Fruit fly (Drosophila melanogaster): ENCODE measurements around the gene CG13010.
A peak's percentile ranks its signal among the peaks of the same experiment; 100 is the strongest.

CG13010 gene

DNA sequence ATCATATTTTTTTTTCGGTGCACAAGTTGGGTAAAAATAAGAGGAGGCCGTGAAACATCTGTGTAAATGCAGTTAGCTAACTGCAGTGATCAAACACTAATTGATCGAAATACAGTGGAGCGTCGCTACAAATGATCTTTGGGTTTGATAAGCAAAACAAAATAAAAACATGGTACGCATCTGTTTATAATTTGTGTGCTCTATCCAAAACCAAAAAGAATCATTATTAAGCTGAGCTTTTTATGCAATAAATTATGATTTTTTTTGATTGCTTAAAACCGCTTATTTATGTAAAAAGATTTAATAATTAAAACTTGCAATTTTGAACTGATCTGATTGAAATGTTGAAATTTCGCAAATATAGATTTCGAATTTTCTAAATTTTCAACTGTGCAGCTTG is 8.5 kb downstream of the CG13010 start (continued):
- no peak for TF ChIP-seq CG1832 (GFP tag; optimal IDR thresholded peaks at IDR 0.05)
- no peak for TF ChIP-seq Fer2 (tag; optimal IDR thresholded peaks at IDR 0.05)
- TF ChIP-seq nmo (GFP tag; optimal IDR thresholded peaks at IDR 0.05) = peak; percentile 6
- TF ChIP-seq CG18262 (tag; optimal IDR thresholded peaks at IDR 0.05) = peak; percentile 37
- no peak for TF ChIP-seq toy (GFP tag; IDR thresholded peaks at IDR 0.05)
- no peak for TF ChIP-seq crp (GFP tag; optimal IDR thresholded peaks at IDR 0.05)
- TF ChIP-seq az2 (GFP tag; optimal IDR thresholded peaks at IDR 0.05) = peak; percentile 13
- no peak for TF ChIP-seq hb (GFP tag; IDR thresholded peaks at IDR 0.05; ENCODE audit: partially characterized antibody)
- no peak for TF ChIP-seq CG7357 (GFP tag; IDR thresholded peaks at IDR 0.05)
- no peak for TF ChIP-seq mam (GFP tag; optimal IDR thresholded peaks at IDR 0.05)
- no peak for TF ChIP-seq mld (GFP tag; IDR thresholded peaks at IDR 0.05; ENCODE audit: partially characterized antibody)
- TF ChIP-seq Mrtf (GFP tag; IDR thresholded peaks at IDR 0.05) = no peak
- peak; percentile 29 for TF ChIP-seq Oli (tag; optimal IDR thresholded peaks at IDR 0.05)
- TF ChIP-seq Sry-δ (GFP tag; optimal IDR thresholded peaks at IDR 0.05) = no peak
- TF ChIP-seq CG2116 (GFP tag; optimal IDR thresholded peaks at IDR 0.05) = no peak
- no peak for TF ChIP-seq CG15073 (GFP tag; optimal IDR thresholded peaks at IDR 0.05)
- TF ChIP-seq Sox102F (GFP tag; optimal IDR thresholded peaks at IDR 0.05) = peak; percentile 19
- no peak for TF ChIP-seq sd (tag; optimal IDR thresholded peaks at IDR 0.05)
- TF ChIP-seq vvl (GFP tag; IDR thresholded peaks at IDR 0.05) = no peak
- no peak for TF ChIP-seq CG10431 (GFP tag; optimal IDR thresholded peaks at IDR 0.05)
- TF ChIP-seq sisA (GFP tag; IDR thresholded peaks at IDR 0.05) = no peak
- no peak for TF ChIP-seq CG17568 (GFP tag; optimal IDR thresholded peaks at IDR 0.05)
- TF ChIP-seq Bteb2 (GFP tag; optimal IDR thresholded peaks at IDR 0.05) = no peak
- TF ChIP-seq CG8089 (GFP tag; optimal IDR thresholded peaks at IDR 0.05) = no peak
- TF ChIP-seq CG3163 (GFP tag; optimal IDR thresholded peaks at IDR 0.05) = no peak
- no peak for TF ChIP-seq Jarid2 (GFP tag; optimal IDR thresholded peaks at IDR 0.05)
- TF ChIP-seq CG31388 (GFP tag; optimal IDR thresholded peaks at IDR 0.05) = no peak
- TF ChIP-seq dan (GFP tag; IDR thresholded peaks at IDR 0.05) = no peak
- peak; percentile 31; the same call in 1 of the 3 replicates for TF ChIP-seq zfh1 (GFP tag; IDR thresholded peaks at IDR 0.05)
- TF ChIP-seq Antp (GFP tag; optimal IDR thresholded peaks at IDR 0.05) = no peak
- no peak for TF ChIP-seq CG32772 (GFP tag; IDR thresholded peaks at IDR 0.05)
- TF ChIP-seq Gsc (GFP tag; IDR thresholded peaks at IDR 0.05) = no peak
- no peak for TF ChIP-seq bowl (GFP tag; IDR thresholded peaks at IDR 0.05)
- no peak for TF ChIP-seq CG13424 (tag; optimal IDR thresholded peaks at IDR 0.05)
- TF ChIP-seq gt (GFP tag; IDR thresholded peaks at IDR 0.05) = no peak
- TF ChIP-seq CG10209 (GFP tag; optimal IDR thresholded peaks at IDR 0.05) = no peak
- no peak for TF ChIP-seq CG7372 (GFP tag; IDR thresholded peaks at IDR 0.05)
- no peak for TF ChIP-seq Stat92E (GFP tag; optimal IDR thresholded peaks at IDR 0.05)
- no peak for TF ChIP-seq CG5180 (GFP tag; optimal IDR thresholded peaks at IDR 0.05)
- TF ChIP-seq CG1233 (GFP tag; optimal IDR thresholded peaks at IDR 0.05) = no peak
- no peak for TF ChIP-seq CG12155 (GFP tag; optimal IDR thresholded peaks at IDR 0.05)
- TF ChIP-seq CG17802 (tag; optimal IDR thresholded peaks at IDR 0.05) = no peak
- TF ChIP-seq CG7556 (GFP tag; optimal IDR thresholded peaks at IDR 0.05) = no peak
- TF ChIP-seq CG4328 (GFP tag; optimal IDR thresholded peaks at IDR 0.05) = no peak
- TF ChIP-seq Trl (optimal IDR thresholded peaks at IDR 0.05) = no peak
- TF ChIP-seq Trl (GFP tag; optimal IDR thresholded peaks at IDR 0.05) = no peak
- TF ChIP-seq GATAe (GFP tag; conservative IDR thresholded peaks at IDR 0.05) = no peak
- TF ChIP-seq CG1529 (GFP tag; optimal IDR thresholded peaks at IDR 0.05) = no peak
- TF ChIP-seq mirr (GFP tag; optimal IDR thresholded peaks at IDR 0.05) = no peak
- no peak for TF ChIP-seq HLH3B (GFP tag; IDR thresholded peaks at IDR 0.05)
- no peak for TF ChIP-seq Dad (GFP tag; optimal IDR thresholded peaks at IDR 0.05)
- peak; percentile 51 for TF ChIP-seq gem (tag; optimal IDR thresholded peaks at IDR 0.05)

Data from whole organism, embryonic.